Worm (Caenorhabditis elegans) whole organism, late embryonic: ENCODE measurements around the gene crls-1.

Experiments
- ama-1 ChIP-seq: fragments of 150-350 bp; optimal IDR thresholded peaks from 2 replicates; lab custom pipeline; 2014
- fkh-10 ChIP-seq: fragments of 150-350 bp; optimal IDR thresholded peaks from 2 replicates; lab custom pipeline; 2014; ENCODE audit warnings: missing biosample characterization, missing genetic modification reagents, missing genetic modification characterization
- npax-4 ChIP-seq: sonication (generic microtip); optimal IDR thresholded peaks from 2 replicates; lab custom pipeline; 2016; ENCODE audit warnings: missing genetic modification characterization, missing compliant biosample characterization
- pha-4 ChIP-seq: fragments of 150-350 bp; optimal IDR thresholded peaks from 2 replicates; lab custom pipeline; 2018; ENCODE audit warnings: missing biosample characterization, missing genetic modification reagents, missing genetic modification characterization
- pqm-1 ChIP-seq: sonication (generic microtip); optimal IDR thresholded peaks from 2 replicates; lab custom pipeline; 2016; ENCODE audit warnings: missing genetic modification characterization, missing compliant biosample characterization
- zip-5 ChIP-seq: sonication (generic microtip); optimal IDR thresholded peaks from 2 replicates; lab custom pipeline; 2016; ENCODE audit warnings: missing genetic modification characterization, missing compliant biosample characterization

ce11 chrIII:869869-870268, 39.8 kb downstream of the crls-1 start, which contains the start of gene T24C4.2:
- TF ChIP-seq fkh-10 (no peak), npax-4 (tag; lab: Kevin White, UChicago) (no peak), pha-4 (tag; lab: Kevin White, UChicago) (no peak), pqm-1 (tag; lab: Kevin White, UChicago) (no peak), zip-5 (no peak), ama-1 (no peak)
